Worm (Caenorhabditis elegans) whole organism, late embryonic: Measurements from ENCODE around the gene rei-2.

ENCODE experiments used
- C08G9.2 ChIP-seq: sonication (generic microtip); optimal IDR thresholded peaks from 2 replicates; lab custom pipeline; 2016; ENCODE audit warnings: mild to moderate bottlenecking, missing genetic modification characterization, moderate library complexity, missing compliant biosample characterization
- C38D4.7 ChIP-seq: fragments of 200-800 bp; sonication (Bioruptor generic); optimal IDR thresholded peaks from 2 replicates; lab custom pipeline; 2018; ENCODE audit warnings: mild to moderate bottlenecking, missing genetic modification characterization, moderate library complexity, missing compliant biosample characterization
- K02D7.2 ChIP-seq: sonication (generic microtip); optimal IDR thresholded peaks from 2 replicates; lab custom pipeline; 2017; ENCODE audit warnings: mild to moderate bottlenecking, missing genetic modification characterization, missing compliant biosample characterization
- K09A11.1 ChIP-seq: sonication (generic microtip); optimal IDR thresholded peaks from 2 replicates; lab custom pipeline; 2017; ENCODE audit warnings: antibody characterized with exemption, mild to moderate bottlenecking, missing genetic modification characterization, missing compliant biosample characterization; ENCODE audit not compliant: insufficient read depth
- T23F11.4 ChIP-seq: fragments of 200-800 bp; sonication (Bioruptor generic); optimal IDR thresholded peaks from 2 replicates; lab custom pipeline; 2018; ENCODE audit warnings: mild to moderate bottlenecking, missing genetic modification characterization, missing compliant biosample characterization
- Y22D7AL.16 ChIP-seq: sonication (generic microtip); optimal IDR thresholded peaks from 2 replicates; lab custom pipeline; 2016; ENCODE audit warnings: missing genetic modification characterization, missing compliant biosample characterization
- ahr-1 ChIP-seq: sonication (generic microtip); optimal IDR thresholded peaks from 2 replicates; lab custom pipeline; 2016; ENCODE audit warnings: missing genetic modification characterization, missing compliant biosample characterization
- ama-1 ChIP-seq: fragments of 150-350 bp; optimal IDR thresholded peaks from 2 replicates; lab custom pipeline; 2014
- ceh-14 ChIP-seq: sonication (generic microtip); optimal IDR thresholded peaks from 2 replicates; lab custom pipeline; 2016; ENCODE audit warnings: missing genotype, missing genetic modification characterization, missing compliant biosample characterization
- ceh-18 ChIP-seq: sonication (generic microtip); optimal IDR thresholded peaks from 2 replicates; lab custom pipeline; 2016; ENCODE audit warnings: missing genetic modification characterization, missing compliant biosample characterization
- ceh-2 ChIP-seq: sonication (generic microtip); optimal IDR thresholded peaks from 2 replicates; lab custom pipeline; 2016; ENCODE audit warnings: missing genotype, missing genetic modification characterization, missing compliant biosample characterization
- ceh-22 ChIP-seq: sonication (generic microtip); optimal IDR thresholded peaks from 2 replicates; lab custom pipeline; 2017; ENCODE audit warnings: missing biosample characterization, missing genetic modification characterization
- ceh-31 ChIP-seq: sonication (generic microtip); optimal IDR thresholded peaks from 2 replicates; lab custom pipeline; 2016; ENCODE audit warnings: missing genetic modification characterization, missing compliant biosample characterization
- ceh-34 ChIP-seq: sonication (generic microtip); optimal IDR thresholded peaks from 2 replicates; lab custom pipeline; 2016; ENCODE audit warnings: mild to moderate bottlenecking, missing genetic modification characterization, missing compliant biosample characterization
- ceh-45 ChIP-seq: fragments of 200-800 bp; sonication (Bioruptor generic); IDR thresholded peaks from 2 replicates; pipeline ENCODE4 v1.3.6; 2022; ENCODE audit warnings: missing genetic modification reagents, missing genetic modification characterization, missing compliant biosample characterization
- ceh-6 ChIP-seq: fragments of 200-800 bp; sonication (Bioruptor generic); optimal IDR thresholded peaks from 2 replicates; lab custom pipeline; 2018; ENCODE audit warnings: mild to moderate bottlenecking, missing genetic modification characterization, missing compliant biosample characterization
- ceh-9 ChIP-seq: sonication (generic microtip); optimal IDR thresholded peaks from 2 replicates; lab custom pipeline; 2016; ENCODE audit warnings: mild to moderate bottlenecking, missing genetic modification characterization, inconsistent platforms, missing compliant biosample characterization
- dve-1 ChIP-seq: sonication (generic microtip); optimal IDR thresholded peaks from 2 replicates; lab custom pipeline; 2017; ENCODE audit warnings: antibody characterized with exemption, mild to moderate bottlenecking, missing genetic modification characterization, missing compliant biosample characterization
- elt-2 ChIP-seq: sonication (generic microtip); optimal IDR thresholded peaks from 2 replicates; lab custom pipeline; 2016; ENCODE audit warnings: missing genetic modification reagents, missing genetic modification characterization, missing compliant biosample characterization
- eyg-1 ChIP-seq: sonication (generic microtip); optimal IDR thresholded peaks from 2 replicates; lab custom pipeline; 2016; ENCODE audit warnings: missing genotype, missing genetic modification characterization, missing compliant biosample characterization
- fax-1 ChIP-seq: sonication (generic microtip); optimal IDR thresholded peaks from 2 replicates; lab custom pipeline; 2016; ENCODE audit warnings: missing genotype, missing genetic modification characterization, missing compliant biosample characterization
- fkh-10 ChIP-seq: fragments of 150-350 bp; optimal IDR thresholded peaks from 2 replicates; lab custom pipeline; 2014; ENCODE audit warnings: missing biosample characterization, missing genetic modification reagents, missing genetic modification characterization
- gmeb-2 ChIP-seq: sonication (generic microtip); optimal IDR thresholded peaks from 2 replicates; lab custom pipeline; 2016; ENCODE audit warnings: missing genetic modification characterization, inconsistent platforms, missing compliant biosample characterization
- hlh-13 ChIP-seq: fragments of 200-800 bp; sonication (Bioruptor generic); optimal IDR thresholded peaks from 2 replicates; lab custom pipeline; 2018; ENCODE audit warnings: mild to moderate bottlenecking, missing genetic modification characterization, missing compliant biosample characterization
- hlh-15 ChIP-seq: sonication (generic microtip); optimal IDR thresholded peaks from 2 replicates; lab custom pipeline; 2016; ENCODE audit warnings: missing genetic modification characterization, missing compliant biosample characterization
- hlh-30 ChIP-seq: sonication (generic microtip); optimal IDR thresholded peaks from 2 replicates; lab custom pipeline; 2017; ENCODE audit warnings: antibody characterized with exemption, missing genetic modification characterization, missing compliant biosample characterization; ENCODE audit not compliant: insufficient read depth
- lin-11 ChIP-seq: fragments of 200-800 bp; sonication (Bioruptor generic); optimal IDR thresholded peaks from 2 replicates; lab custom pipeline; 2018; ENCODE audit warnings: mild to moderate bottlenecking, missing genetic modification characterization, missing compliant biosample characterization
- madf-2 ChIP-seq: sonication (generic microtip); optimal IDR thresholded peaks from 2 replicates; lab custom pipeline; 2017; ENCODE audit warnings: missing genetic modification characterization, missing compliant biosample characterization
- nfya-1 ChIP-seq: sonication (generic microtip); optimal IDR thresholded peaks from 2 replicates; lab custom pipeline; 2017; ENCODE audit warnings: missing genetic modification characterization, mild to moderate bottlenecking, missing compliant biosample characterization, antibody characterized with exemption, moderate library complexity
- nhr-232 ChIP-seq: sonication (generic microtip); optimal IDR thresholded peaks from 2 replicates; lab custom pipeline; 2016; ENCODE audit warnings: missing genetic modification characterization, missing compliant biosample characterization
- pag-3 ChIP-seq: sonication (generic microtip); optimal IDR thresholded peaks from 2 replicates; lab custom pipeline; 2016; ENCODE audit warnings: missing compliant biosample characterization, missing genetic modification characterization, borderline replicate concordance
- pha-2 ChIP-seq: sonication (generic microtip); optimal IDR thresholded peaks from 2 replicates; lab custom pipeline; 2017; ENCODE audit warnings: mild to moderate bottlenecking, missing genetic modification characterization, missing compliant biosample characterization
- pha-4 ChIP-seq: fragments of 150-350 bp; optimal IDR thresholded peaks from 2 replicates; lab custom pipeline; 2018; ENCODE audit warnings: missing biosample characterization, missing genetic modification reagents, missing genetic modification characterization
- pqm-1 ChIP-seq: sonication (generic microtip); optimal IDR thresholded peaks from 2 replicates; lab custom pipeline; 2016; ENCODE audit warnings: missing genetic modification characterization, missing compliant biosample characterization
- ref-2 ChIP-seq: sonication (generic microtip); optimal IDR thresholded peaks from 2 replicates; lab custom pipeline; 2016; ENCODE audit warnings: missing genetic modification characterization, missing compliant biosample characterization
- rnt-1 ChIP-seq: sonication (generic microtip); optimal IDR thresholded peaks from 2 replicates; lab custom pipeline; 2016; ENCODE audit warnings: missing genetic modification characterization, missing compliant biosample characterization
- sdc-2 ChIP-seq: sonication (generic microtip); optimal IDR thresholded peaks from 2 replicates; lab custom pipeline; 2016; ENCODE audit warnings: missing genotype, missing genetic modification characterization, missing compliant biosample characterization
- sox-2 ChIP-seq: fragments of 200-800 bp; sonication (Bioruptor generic); IDR thresholded peaks from 2 replicates; pipeline ENCODE4 v1.3.6; 2022; ENCODE audit warnings: missing genetic modification reagents, missing genetic modification characterization, missing compliant biosample characterization
- syd-9 ChIP-seq: sonication (generic microtip); optimal IDR thresholded peaks from 2 replicates; lab custom pipeline; 2016; ENCODE audit warnings: mild to moderate bottlenecking, missing genetic modification characterization, moderate library complexity, missing compliant biosample characterization
- ttx-3 ChIP-seq: sonication (generic microtip); optimal IDR thresholded peaks from 2 replicates; lab custom pipeline; 2016; ENCODE audit warnings: missing genetic modification reagents, missing genetic modification characterization, missing compliant biosample characterization
- unc-42 ChIP-seq: sonication (generic microtip); optimal IDR thresholded peaks from 2 replicates; lab custom pipeline; 2016; ENCODE audit warnings: missing genotype, missing genetic modification characterization, missing compliant biosample characterization
- unc-55 ChIP-seq: sonication (generic microtip); optimal IDR thresholded peaks from 2 replicates; lab custom pipeline; 2017; ENCODE audit warnings: missing biosample characterization, missing genetic modification reagents, missing genetic modification characterization
- unc-86 ChIP-seq: sonication (generic microtip); optimal IDR thresholded peaks from 2 replicates; lab custom pipeline; 2016; ENCODE audit warnings: missing genetic modification characterization, missing compliant biosample characterization

Gene rei-2

ce11 chrX:1064064-1064463 is 23.9 kb downstream of the rei-2 start (continued):
- TF ChIP-seq pha-2 (tag; lab: Kevin White, UChicago) (no peak), ceh-6 (GFP tag; lab: Kevin White, UChicago) (no peak), ttx-3 (tag; lab: Kevin White, UChicago) (no peak), ceh-22 (tag; lab: Kevin White, UChicago) (no peak), ceh-2 (no peak), C38D4.7 (GFP tag; lab: Kevin White, UChicago) (no peak), hlh-13 (GFP tag; lab: Kevin White, UChicago) (no peak), Y22D7AL.16 (tag; lab: Kevin White, UChicago) (no peak), rnt-1 (tag; lab: Kevin White, UChicago) (peak; percentile 74), ceh-9 (tag; lab: Kevin White, UChicago) (no peak), fkh-10 (GFP tag; lab: Kevin White, UChicago) (no peak), fax-1 (no peak), T23F11.4 (GFP tag; lab: Kevin White, UChicago) (no peak), ceh-34 (peak; percentile 71), C08G9.2 (tag; lab: Kevin White, UChicago) (peak; percentile 38), unc-55 (peak; percentile 58), ama-1 (no peak), nhr-232 (tag; lab: Kevin White, UChicago) (no peak), syd-9 (tag; lab: Kevin White, UChicago) (peak; percentile 55), nfya-1 (tag; lab: Kevin White, UChicago) (peak; percentile 79), sdc-2 (peak; percentile 60), unc-86 (tag; lab: Kevin White, UChicago) (no peak), K02D7.2 (tag; lab: Kevin White, UChicago) (no peak), pqm-1 (tag; lab: Kevin White, UChicago) (no peak), dve-1 (tag; lab: Kevin White, UChicago) (no peak), lin-11 (tag; lab: Kevin White, UChicago) (no peak), madf-2 (tag; lab: Kevin White, UChicago) (no peak), K09A11.1 (tag; lab: Kevin White, UChicago) (no peak), ceh-18 (tag; lab: Kevin White, UChicago) (peak; percentile 80), hlh-30 (tag; lab: Kevin White, UChicago) (no peak), sox-2 (GFP tag; lab: Robert Waterston, UW) (no peak), gmeb-2 (no peak), eyg-1 (no peak)

DNA sequence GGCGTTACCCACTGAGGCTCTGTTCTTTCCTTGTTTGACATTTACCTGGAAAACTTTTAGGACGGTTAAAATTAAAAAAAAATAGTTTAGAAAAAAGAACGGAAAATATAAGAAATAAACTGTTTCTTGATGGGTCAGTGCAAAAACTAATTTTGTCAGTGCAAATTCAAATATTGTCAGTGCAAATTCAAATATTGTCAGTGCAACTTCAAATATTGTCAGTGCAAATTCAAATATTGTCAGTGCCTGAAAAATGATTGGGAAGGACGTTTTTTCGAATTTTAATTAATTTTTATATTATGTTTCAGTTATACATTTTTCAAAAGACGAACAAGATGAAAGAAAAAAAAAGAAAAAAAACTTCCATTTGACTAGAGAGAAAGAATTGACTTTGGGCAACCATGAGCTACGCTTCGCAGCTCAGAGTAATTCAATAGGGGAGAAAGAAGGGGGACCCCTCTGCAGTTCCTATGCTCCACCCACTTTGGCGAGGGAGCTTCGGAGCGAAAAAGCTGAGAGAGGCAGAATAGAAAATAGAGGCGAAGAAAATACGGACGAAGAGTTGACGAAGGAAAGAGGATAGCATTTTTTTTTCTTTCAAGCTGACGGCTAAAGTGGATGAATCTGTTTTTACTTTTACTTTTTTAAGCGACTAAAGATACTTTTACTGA is 25.4 kb downstream of the rei-2 start, which contains the start of gene unc-1:
Gene unc-1, minus strand, starts transcription at position 51 of the 671 bp plus-strand sequence.
- no peak for TF ChIP-seq elt-2 (tag; lab: Kevin White, UChicago)
- no peak for TF ChIP-seq ahr-1 (tag; lab: Kevin White, UChicago)
- TF ChIP-seq pag-3: no peak
- no peak for TF ChIP-seq ceh-9 (tag; lab: Kevin White, UChicago)
- TF ChIP-seq unc-42: peak; percentile 94
- no peak for TF ChIP-seq ceh-34
- no peak for TF ChIP-seq hlh-13 (GFP tag; lab: Kevin White, UChicago)
- TF ChIP-seq ceh-14 (tag; lab: Kevin White, UChicago): peak; percentile 20
- TF ChIP-seq ref-2 (tag; lab: Kevin White, UChicago): peak; percentile 14
- TF ChIP-seq pha-4 (tag; lab: Kevin White, UChicago): no peak
- TF ChIP-seq ceh-45 (GFP tag; lab: Robert Waterston, UW): no peak
- TF ChIP-seq Y22D7AL.16 (tag; lab: Kevin White, UChicago): no peak
- no peak for TF ChIP-seq ceh-18 (tag; lab: Kevin White, UChicago)
- TF ChIP-seq ceh-31 (tag; lab: Kevin White, UChicago): peak; percentile 43
- TF ChIP-seq hlh-15 (tag; lab: Kevin White, UChicago): no peak
